Fruit fly (Drosophila melanogaster): ENCODE data around the gene CG42637.
A peak's percentile ranks its signal among the peaks of the same experiment; 100 is the strongest.

Gene CG42637

dm6 chr3L:19815472-19816150 is 22.2 kb upstream of the CG42637 start, which contains the start of gene cyc (continued):
- TF ChIP-seq Ssrp (tag; optimal IDR thresholded peaks at IDR 0.05): no peak
- no peak for TF ChIP-seq nau (GFP tag; optimal IDR thresholded peaks at IDR 0.05)
- no peak for TF ChIP-seq run (tag; optimal IDR thresholded peaks at IDR 0.05)
- no peak for TF ChIP-seq stc (GFP tag; IDR thresholded peaks at IDR 0.05)
- TF ChIP-seq pita (GFP tag; optimal IDR thresholded peaks at IDR 0.05): no peak
- no peak for TF ChIP-seq wor (GFP tag; IDR thresholded peaks at IDR 0.05)
- TF ChIP-seq dysf (GFP tag; IDR thresholded peaks at IDR 0.05): 0 out of 3 replicates have a peak, but pooled peaks have one; percentile 14
- TF ChIP-seq CG30403 (GFP tag; optimal IDR thresholded peaks at IDR 0.05): no peak
- TF ChIP-seq Hmx (GFP tag; optimal IDR thresholded peaks at IDR 0.05): no peak
- no peak for TF ChIP-seq Abd-B (GFP tag; optimal IDR thresholded peaks at IDR 0.05)
- no peak for TF ChIP-seq CG15073 (GFP tag; optimal IDR thresholded peaks at IDR 0.05)
- TF ChIP-seq CG10959 (GFP tag; IDR thresholded peaks at IDR 0.05): no peak
- no peak for TF ChIP-seq CG6791 (GFP tag; IDR thresholded peaks at IDR 0.05; ENCODE audit: partially characterized antibody)
- no peak for TF ChIP-seq sug (tag; optimal IDR thresholded peaks at IDR 0.05)
- no peak for TF ChIP-seq Lhr (GFP tag; optimal IDR thresholded peaks at IDR 0.05)
- TF ChIP-seq schlank (tag; optimal IDR thresholded peaks at IDR 0.05): no peak
- peak; percentile 95 for TF ChIP-seq E2f2 (GFP tag; IDR thresholded peaks at IDR 0.05)
- no peak for TF ChIP-seq pum (GFP tag; optimal IDR thresholded peaks at IDR 0.05)
- no peak for TF ChIP-seq CG1024 (GFP tag; IDR thresholded peaks at IDR 0.05)
- TF ChIP-seq HLH4C (GFP tag; IDR thresholded peaks at IDR 0.05; ENCODE audit: partially characterized antibody): no peak
- TF ChIP-seq kah (GFP tag; optimal IDR thresholded peaks at IDR 0.05): no peak
- TF ChIP-seq slbo (GFP tag; IDR thresholded peaks at IDR 0.05): peak; percentile 22; the same call in 1 of the 2 replicates
- TF ChIP-seq CoRest (tag; optimal IDR thresholded peaks at IDR 0.05): no peak
- TF ChIP-seq ewg (GFP tag; optimal IDR thresholded peaks at IDR 0.05): no peak
- TF ChIP-seq tap (tag; optimal IDR thresholded peaks at IDR 0.05): no peak
- TF ChIP-seq Elba2 (GFP tag; optimal IDR thresholded peaks at IDR 0.05): no peak
- no peak for TF ChIP-seq esg (GFP tag; conservative IDR thresholded peaks at IDR 0.05)
- TF ChIP-seq psq (GFP tag; optimal IDR thresholded peaks at IDR 0.05): no peak
- peak; percentile 84 for TF ChIP-seq Deaf1 (tag; optimal IDR thresholded peaks at IDR 0.05)
- TF ChIP-seq CG9437 (GFP tag; optimal IDR thresholded peaks at IDR 0.05): no peak
- no peak for TF ChIP-seq CG15601 (tag; optimal IDR thresholded peaks at IDR 0.05)
- no peak for TF ChIP-seq CG31441 (GFP tag; IDR thresholded peaks at IDR 0.05)
- no peak for TF ChIP-seq toy (GFP tag; IDR thresholded peaks at IDR 0.05)
- TF ChIP-seq zfh1 (GFP tag; IDR thresholded peaks at IDR 0.05): 0 out of 3 replicates have a peak, but pooled peaks have one; percentile 11
- TF ChIP-seq Hr78 (GFP tag; optimal IDR thresholded peaks at IDR 0.05): no peak
- 0 out of 2 replicates have a peak, but pooled peaks have one; percentile 26 for TF ChIP-seq ssp (GFP tag; IDR thresholded peaks at IDR 0.05)
- TF ChIP-seq CG30020 (tag; optimal IDR thresholded peaks at IDR 0.05): no peak
- no peak for TF ChIP-seq Aef1 (GFP tag; IDR thresholded peaks at IDR 0.05)
- no peak for TF ChIP-seq Sin3A (optimal IDR thresholded peaks at IDR 0.05)
- no peak for TF ChIP-seq slou (GFP tag; optimal IDR thresholded peaks at IDR 0.05)
- no peak for TF ChIP-seq CG4854 (GFP tag; optimal IDR thresholded peaks at IDR 0.05)
- TF ChIP-seq Rfx (GFP tag; IDR thresholded peaks at IDR 0.05): no peak
- no peak for TF ChIP-seq tx (GFP tag; optimal IDR thresholded peaks at IDR 0.05)
- no peak for TF ChIP-seq ro (GFP tag; IDR thresholded peaks at IDR 0.05)
- TF ChIP-seq hb (GFP tag; IDR thresholded peaks at IDR 0.05; ENCODE audit: partially characterized antibody): no peak
- no peak for TF ChIP-seq CG11093 (GFP tag; IDR thresholded peaks at IDR 0.05)
- TF ChIP-seq CG1529 (GFP tag; optimal IDR thresholded peaks at IDR 0.05): no peak
- no peak for TF ChIP-seq cwo (GFP tag; optimal IDR thresholded peaks at IDR 0.05)
- no peak for TF ChIP-seq ato (GFP tag; IDR thresholded peaks at IDR 0.05; ENCODE audit: partially characterized antibody)
- peak; percentile 77 for TF ChIP-seq Med (GFP tag)
- TF ChIP-seq CG31388 (GFP tag; optimal IDR thresholded peaks at IDR 0.05): no peak
